Fruit fly (Drosophila melanogaster) whole organism, embryonic: ENCODE results near the gene CG17327.
A peak's percentile ranks its signal among the peaks of the same experiment; 100 is the strongest.

Experiments
- ATbp ChIP-seq: fragments of 200-800 bp; sonication (Bioruptor generic); optimal IDR thresholded peaks from 2 replicates; lab custom pipeline; 2017; ENCODE audit warnings: missing biosample characterization, mild to moderate bottlenecking, missing genetic modification characterization, missing genetic modification reagents
- Ada2b ChIP-seq: fragments of 200-800 bp; sonication (Bioruptor generic); IDR thresholded peaks from 2 replicates; pipeline ENCODE4 v1.3.6; 2022; ENCODE audit warnings: missing biosample characterization, missing genetic modification characterization
- CG10267 ChIP-seq: fragments of 200-800 bp; sonication (Bioruptor generic); optimal IDR thresholded peaks from 2 replicates; lab custom pipeline; 2018; ENCODE audit warnings: missing biosample characterization, mild to moderate bottlenecking, missing genetic modification characterization, moderate library complexity
- CG10462 ChIP-seq: fragments of 200-800 bp; sonication (Bioruptor generic); optimal IDR thresholded peaks from 2 replicates; lab custom pipeline; 2016; ENCODE audit warnings: missing biosample characterization, missing genetic modification characterization
- CG11456 ChIP-seq: fragments of 200-800 bp; sonication (Bioruptor generic); IDR thresholded peaks from 3 replicates; pipeline ENCODE4 v1.3.6; 2022; ENCODE audit warnings: missing biosample characterization, missing genetic modification characterization
- CG12104 ChIP-seq: fragments of 200-800 bp; sonication (Bioruptor generic); optimal IDR thresholded peaks from 3 replicates; lab custom pipeline; 2016; ENCODE audit warnings: missing biosample characterization, missing genetic modification characterization
- CG1233 ChIP-seq: fragments of 200-800 bp; sonication (Bioruptor generic); optimal IDR thresholded peaks from 4 replicates; lab custom pipeline; 2018; ENCODE audit warnings: missing biosample characterization, mild to moderate bottlenecking, missing genetic modification characterization
- CG12391 ChIP-seq: fragments of 200-800 bp; sonication (Bioruptor generic); optimal IDR thresholded peaks from 3 replicates; lab custom pipeline; 2018; ENCODE audit warnings: missing biosample characterization, mild to moderate bottlenecking, missing genetic modification characterization, moderate library complexity
- CG16863 ChIP-seq: fragments of 200-800 bp; sonication (Bioruptor generic); optimal IDR thresholded peaks from 3 replicates; lab custom pipeline; 2016; ENCODE audit warnings: missing biosample characterization, missing genetic modification characterization
- CG17186 ChIP-seq: fragments of 200-800 bp; sonication (Bioruptor generic); optimal IDR thresholded peaks from 3 replicates; lab custom pipeline; 2017; ENCODE audit warnings: missing biosample characterization, missing genetic modification reagents, missing genetic modification characterization
- CG17328 ChIP-seq: fragments of 200-800 bp; sonication (Bioruptor generic); IDR thresholded peaks from 2 replicates; pipeline ENCODE4 v1.3.6; 2022; ENCODE audit warnings: missing biosample characterization, missing genetic modification characterization
- CG17912 ChIP-seq: fragments of 200-800 bp; sonication (Bioruptor generic); optimal IDR thresholded peaks from 2 replicates; lab custom pipeline; 2018; ENCODE audit warnings: missing biosample characterization, mild to moderate bottlenecking, missing genetic modification characterization
- CG18476 ChIP-seq: fragments of 200-800 bp; sonication (Bioruptor generic); optimal IDR thresholded peaks from 2 replicates; lab custom pipeline; 2016; ENCODE audit warnings: missing biosample characterization, mild to moderate bottlenecking, missing genetic modification characterization
- CG18619 ChIP-seq: fragments of 200-800 bp; sonication (Bioruptor generic); optimal IDR thresholded peaks from 3 replicates; lab custom pipeline; 2017; ENCODE audit warnings: missing biosample characterization, mild to moderate bottlenecking, missing genetic modification characterization
- CG3281 ChIP-seq: fragments of 200-800 bp; sonication (Bioruptor generic); optimal IDR thresholded peaks from 3 replicates; lab custom pipeline; 2017; ENCODE audit warnings: missing biosample characterization, mild to moderate bottlenecking, missing genetic modification characterization
- CG33213 ChIP-seq: fragments of 200-800 bp; sonication (Bioruptor generic); optimal IDR thresholded peaks from 3 replicates; lab custom pipeline; 2016; ENCODE audit warnings: missing biosample characterization, missing genetic modification characterization
- CG6654 ChIP-seq: fragments of 200-800 bp; sonication (Bioruptor generic); optimal IDR thresholded peaks from 2 replicates; lab custom pipeline; 2017; ENCODE audit warnings: missing biosample characterization, mild to moderate bottlenecking, missing genetic modification characterization
- CG6689 ChIP-seq: fragments of 200-800 bp; sonication (Bioruptor generic); IDR thresholded peaks from 2 replicates; pipeline ENCODE4 v1.3.6; 2022; ENCODE audit warnings: missing biosample characterization, missing genetic modification characterization
- CG6765 ChIP-seq: fragments of 200-800 bp; sonication (Bioruptor generic); optimal IDR thresholded peaks from 3 replicates; lab custom pipeline; 2017; ENCODE audit warnings: missing biosample characterization, mild to moderate bottlenecking, missing genetic modification characterization
- CG7357 ChIP-seq: fragments of 200-800 bp; sonication (Bioruptor generic); IDR thresholded peaks from 3 replicates; pipeline ENCODE4 v1.3.6; 2022; ENCODE audit warnings: missing biosample characterization, missing genetic modification characterization
- CG8388 ChIP-seq: fragments of 200-800 bp; sonication (Bioruptor generic); optimal IDR thresholded peaks from 2 replicates; lab custom pipeline; 2019; ENCODE audit warnings: missing biosample characterization, mild to moderate bottlenecking, missing genetic modification characterization, moderate library complexity
- CG9215 ChIP-seq: fragments of 200-800 bp; sonication (Bioruptor generic); IDR thresholded peaks from 2 replicates; pipeline ENCODE4 v1.3.6; 2022; ENCODE audit warnings: missing biosample characterization, missing genetic modification characterization
- CG9437 ChIP-seq: fragments of 200-800 bp; sonication (Bioruptor generic); optimal IDR thresholded peaks from 2 replicates; lab custom pipeline; 2018; ENCODE audit warnings: missing biosample characterization, mild to moderate bottlenecking, missing genetic modification characterization
- CG9797 ChIP-seq: fragments of 200-800 bp; sonication (Bioruptor generic); optimal IDR thresholded peaks from 3 replicates; lab custom pipeline; 2018; ENCODE audit warnings: missing biosample characterization, mild to moderate bottlenecking, missing genetic modification characterization
- ERR ChIP-seq: fragments of 200-800 bp; sonication (Bioruptor generic); optimal IDR thresholded peaks from 2 replicates; lab custom pipeline; 2016; ENCODE audit warnings: missing biosample characterization, missing genetic modification characterization
- HLHmδ ChIP-seq: fragments of 200-800 bp; sonication (Bioruptor generic); optimal IDR thresholded peaks from 2 replicates; lab custom pipeline; 2018; ENCODE audit warnings: missing biosample characterization, mild to moderate bottlenecking, missing genetic modification characterization, moderate library complexity
- Hey ChIP-seq: fragments of 200-800 bp; sonication (Bioruptor generic); optimal IDR thresholded peaks from 3 replicates; lab custom pipeline; 2018; ENCODE audit warnings: missing biosample characterization, mild to moderate bottlenecking, missing genetic modification characterization
- Hmr ChIP-seq: fragments of 200-800 bp; sonication (Bioruptor generic); optimal IDR thresholded peaks from 3 replicates; lab custom pipeline; 2017; ENCODE audit warnings: mild to moderate bottlenecking, missing biosample characterization, missing genetic modification reagents, missing genetic modification characterization
- Hsf ChIP-seq: fragments of 200-800 bp; sonication (Bioruptor generic); optimal IDR thresholded peaks from 3 replicates; lab custom pipeline; 2016; ENCODE audit warnings: missing biosample characterization, missing genetic modification characterization
- Med ChIP-seq: fragments of 200-800 bp; sonication (Bioruptor generic); peaks from one replicate; lab custom pipeline; 2016; ENCODE audit warnings: missing biosample characterization, missing genetic modification characterization, mild to moderate bottlenecking, inconsistent platforms, moderate library complexity
- Nf-YA ChIP-seq: fragments of 200-800 bp; sonication (Bioruptor generic); IDR thresholded peaks from 2 replicates; pipeline ENCODE4 v1.3.6; 2022; ENCODE audit warnings: missing biosample characterization, missing genetic modification characterization
- PHDP ChIP-seq: fragments of 200-800 bp; sonication (Bioruptor generic); optimal IDR thresholded peaks from 3 replicates; lab custom pipeline; 2018; ENCODE audit warnings: missing biosample characterization, mild to moderate bottlenecking, missing genetic modification characterization, moderate library complexity
- Scr ChIP-seq: fragments of 200-800 bp; sonication (Bioruptor generic); IDR thresholded peaks from 2 replicates; pipeline ENCODE4 v1.3.6; 2022; ENCODE audit warnings: missing biosample characterization, missing genetic modification characterization; ENCODE audit not compliant: partially characterized antibody
- TFAM ChIP-seq: fragments of 200-800 bp; sonication (Bioruptor generic); optimal IDR thresholded peaks from 2 replicates; lab custom pipeline; 2017; ENCODE audit warnings: missing biosample characterization, missing genetic modification characterization, inconsistent platforms
- Vsx1 ChIP-seq: fragments of 200-800 bp; sonication (Bioruptor generic); optimal IDR thresholded peaks from 2 replicates; lab custom pipeline; 2017; ENCODE audit warnings: missing biosample characterization, mild to moderate bottlenecking, missing genetic modification characterization, missing genetic modification reagents
- ara ChIP-seq: fragments of 200-800 bp; sonication (Bioruptor generic); IDR thresholded peaks from 2 replicates; pipeline ENCODE4 v1.3.6; 2022; ENCODE audit warnings: missing biosample characterization, missing genetic modification characterization
- bowl ChIP-seq: fragments of 200-800 bp; sonication (Bioruptor generic); IDR thresholded peaks from 2 replicates; pipeline ENCODE4 v1.3.6; 2022; ENCODE audit warnings: missing biosample characterization, missing genetic modification characterization
- caup ChIP-seq: fragments of 200-800 bp; sonication (Bioruptor generic); optimal IDR thresholded peaks from 3 replicates; lab custom pipeline; 2017; ENCODE audit warnings: missing biosample characterization, mild to moderate bottlenecking, missing genetic modification characterization, moderate library complexity; ENCODE audit not compliant: severe bottlenecking
- chm ChIP-seq: fragments of 200-800 bp; sonication (Bioruptor generic); IDR thresholded peaks from 2 replicates; pipeline ENCODE4 v1.3.6; 2022; ENCODE audit warnings: missing biosample characterization, missing genetic modification characterization
- dmrt11E ChIP-seq: fragments of 200-800 bp; sonication (Bioruptor generic); optimal IDR thresholded peaks from 3 replicates; lab custom pipeline; 2018; ENCODE audit warnings: missing biosample characterization, mild to moderate bottlenecking, missing genetic modification characterization, moderate library complexity
- dysf ChIP-seq: fragments of 200-800 bp; sonication (Bioruptor generic); IDR thresholded peaks from 3 replicates; pipeline ENCODE4 v1.3.6; 2022; ENCODE audit warnings: missing biosample characterization, missing genetic modification characterization
- gt ChIP-seq: fragments of 200-800 bp; sonication (Bioruptor generic); IDR thresholded peaks from 2 replicates; pipeline ENCODE4 v1.3.6; 2022; ENCODE audit warnings: missing biosample characterization, missing genetic modification characterization
- ken ChIP-seq: fragments of 200-800 bp; sonication (Bioruptor generic); IDR thresholded peaks from 3 replicates; pipeline ENCODE4 v1.3.6; 2022; ENCODE audit warnings: missing biosample characterization, missing genetic modification characterization
- lmd ChIP-seq: fragments of 200-800 bp; sonication (Bioruptor generic); IDR thresholded peaks from 2 replicates; pipeline ENCODE4 v1.3.6; 2022; ENCODE audit warnings: missing biosample characterization, missing genetic modification characterization
- onecut ChIP-seq: fragments of 200-800 bp; sonication (Bioruptor generic); IDR thresholded peaks from 2 replicates; pipeline ENCODE4 v1.3.6; 2022; ENCODE audit warnings: missing biosample characterization, missing genetic modification characterization
- otp ChIP-seq: fragments of 200-800 bp; sonication (Bioruptor generic); IDR thresholded peaks from 3 replicates; pipeline ENCODE4, ENCODE4 v1.3.6; 2022; ENCODE audit warnings: missing biosample characterization, missing genetic modification characterization
- peb ChIP-seq: fragments of 200-800 bp; sonication (Bioruptor generic); IDR thresholded peaks from 2 replicates; pipeline ENCODE4 v1.3.6; 2022; ENCODE audit warnings: missing biosample characterization, missing genetic modification characterization
- pfk ChIP-seq: fragments of 200-800 bp; sonication (Bioruptor generic); optimal IDR thresholded peaks from 2 replicates; lab custom pipeline; 2018; ENCODE audit warnings: missing biosample characterization, mild to moderate bottlenecking, missing genetic modification characterization, moderate library complexity
- sisA ChIP-seq: fragments of 200-800 bp; sonication (Bioruptor generic); IDR thresholded peaks from 2 replicates; pipeline ENCODE4 v1.3.6; 2022; ENCODE audit warnings: missing biosample characterization, missing genetic modification characterization
- stc ChIP-seq: fragments of 200-800 bp; sonication (Bioruptor generic); IDR thresholded peaks from 2 replicates; pipeline ENCODE4 v1.3.6; 2022; ENCODE audit warnings: missing biosample characterization, missing genetic modification characterization
- yki ChIP-seq: fragments of >200 bp; optimal IDR thresholded peaks from 3 replicates; lab custom pipeline; 2018

CG17327 gene

DNA sequence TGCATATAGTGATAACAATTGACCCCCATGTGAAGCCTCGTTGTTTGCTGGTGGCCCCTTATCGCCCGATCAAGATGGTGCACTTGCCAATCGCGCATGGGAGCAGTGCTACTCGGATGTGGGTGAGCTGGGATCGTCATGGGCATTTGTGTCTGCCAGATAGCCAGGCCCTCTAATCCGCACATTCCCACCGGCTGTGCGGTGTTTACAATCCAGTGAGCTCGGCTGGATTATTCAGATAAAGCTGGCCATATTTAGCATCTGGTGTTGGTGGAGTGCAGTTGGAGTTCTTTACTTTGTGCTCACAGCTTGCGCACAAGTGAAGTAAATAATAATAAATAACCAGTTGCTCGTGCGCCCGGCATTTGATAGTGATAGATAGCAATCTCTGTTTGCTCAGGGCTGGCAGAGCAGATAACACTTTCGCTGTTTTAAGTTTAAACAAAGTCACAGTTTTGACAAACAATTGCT lies 35.5 kb upstream of the CG17327 start:
- TF ChIP-seq ara (GFP tag; lab: Robert Waterston, UW): peak; percentile 57; the same call in 1 of the 2 replicates
- TF ChIP-seq CG17328 (GFP tag; lab: Robert Waterston, UW): peak; percentile 12; the same call in 1 of the 2 replicates
- no peak for TF ChIP-seq CG11456
- TF ChIP-seq dysf (GFP tag; lab: Robert Waterston, UW): no peak
- peak; percentile 60 for TF ChIP-seq Vsx1 (GFP tag; lab: Kevin White, UChicago)
- TF ChIP-seq caup (GFP tag; lab: Kevin White, UChicago): peak; percentile 52
- peak; percentile 50 for TF ChIP-seq pfk (GFP tag; lab: Kevin White, UChicago)
- TF ChIP-seq Nf-YA (GFP tag; lab: Robert Waterston, UW): 0 out of 2 replicates have a peak, but pooled peaks have one; percentile 12
- TF ChIP-seq CG1233 (GFP tag; lab: Kevin White, UChicago): peak; percentile 52
- TF ChIP-seq CG7357 (GFP tag; lab: Robert Waterston, UW): no peak
- TF ChIP-seq yki (lab: Kevin White, UChicago): no peak
- TF ChIP-seq ATbp (GFP tag; lab: Kevin White, UChicago): peak; percentile 82
- peak; percentile 33; the same call in 1 of the 2 replicates for TF ChIP-seq chm
- no peak for TF ChIP-seq CG6654 (GFP tag; lab: Kevin White, UChicago)
- TF ChIP-seq CG9437 (GFP tag; lab: Kevin White, UChicago): no peak
- TF ChIP-seq CG10462 (GFP tag; lab: Kevin White, UChicago): no peak
- peak; percentile 30; the same call in 1 of the 3 replicates for TF ChIP-seq otp
- peak; percentile 41 for TF ChIP-seq CG6765 (GFP tag; lab: Kevin White, UChicago)
- TF ChIP-seq HLHmδ (GFP tag; lab: Kevin White, UChicago): peak; percentile 25
- TF ChIP-seq CG16863 (GFP tag; lab: Kevin White, UChicago): no peak
- TF ChIP-seq PHDP: no peak
- no peak for TF ChIP-seq Hey (tag; lab: Kevin White, UChicago)
- TF ChIP-seq CG18476 (GFP tag; lab: Kevin White, UChicago): peak; percentile 12
- no peak for TF ChIP-seq ERR (GFP tag; lab: Kevin White, UChicago)
- 0 out of 3 replicates have a peak, but pooled peaks have one; percentile 39 for TF ChIP-seq ken (GFP tag; lab: Robert Waterston, UW)
- TF ChIP-seq Hmr: peak; percentile 56
- TF ChIP-seq sisA (GFP tag; lab: Robert Waterston, UW): no peak
- no peak for TF ChIP-seq TFAM (GFP tag; lab: Kevin White, UChicago)
- peak; percentile 52 for TF ChIP-seq CG3281 (GFP tag; lab: Kevin White, UChicago)
- TF ChIP-seq onecut: peak; percentile 36; the same call in 1 of the 2 replicates
- peak; percentile 31 for TF ChIP-seq CG17912 (GFP tag; lab: Kevin White, UChicago)
- peak; percentile 5 for TF ChIP-seq CG9797
- TF ChIP-seq gt: no peak
- no peak for TF ChIP-seq Scr (GFP tag; lab: Robert Waterston, UW)
- no peak for TF ChIP-seq CG9215 (GFP tag; lab: Robert Waterston, UW)
- no peak for TF ChIP-seq bowl
- TF ChIP-seq stc: 0 out of 2 replicates have a peak, but pooled peaks have one; percentile 13
- peak; percentile 59 for TF ChIP-seq CG17186 (GFP tag; lab: Kevin White, UChicago)
- TF ChIP-seq CG12391 (tag; lab: Kevin White, UChicago): peak; percentile 3
- no peak for TF ChIP-seq peb (GFP tag; lab: Robert Waterston, UW)
- TF ChIP-seq CG12104 (GFP tag; lab: Kevin White, UChicago): peak; percentile 45
- TF ChIP-seq CG6689 (GFP tag; lab: Robert Waterston, UW): no peak
- TF ChIP-seq CG18619: no peak
- TF ChIP-seq Ada2b: 0 out of 2 replicates have a peak, but pooled peaks have one; percentile 6
- TF ChIP-seq Hsf (GFP tag; lab: Kevin White, UChicago): no peak
- no peak for TF ChIP-seq CG10267 (tag; lab: Kevin White, UChicago)
- peak; percentile 20 for TF ChIP-seq dmrt11E (tag; lab: Kevin White, UChicago)
- peak; percentile 23 for TF ChIP-seq CG33213 (GFP tag; lab: Kevin White, UChicago)
- peak; percentile 3 for TF ChIP-seq CG8388
- TF ChIP-seq Med (GFP tag; lab: Kevin White, UChicago): peak; percentile 82
- TF ChIP-seq lmd (GFP tag; lab: Robert Waterston, UW): no peak
